Worm (Caenorhabditis elegans): ENCODE data around the gene acl-3.

DNA sequence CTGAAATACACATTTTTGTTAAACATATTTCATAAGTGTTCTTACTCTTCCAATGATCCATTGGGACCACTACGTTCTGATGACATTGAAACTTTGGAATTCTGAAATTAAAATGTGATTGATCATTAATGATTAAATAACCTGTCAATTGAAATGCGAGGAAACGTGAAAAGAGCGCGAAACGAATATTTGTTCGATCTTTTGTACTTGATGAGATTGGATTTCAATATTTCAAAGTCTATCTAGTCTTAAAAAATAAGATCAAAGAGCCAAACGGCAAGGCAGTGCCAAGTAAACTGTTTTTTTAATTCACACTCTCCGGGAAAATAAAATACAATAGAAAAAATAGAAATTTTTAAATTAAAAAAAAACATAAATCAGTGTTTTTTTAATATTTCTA lies 30.1 kb upstream of the acl-3 start, which contains the start of gene ZK792.4:
- TF ChIP-seq jun-1 (tag; optimal IDR thresholded peaks at IDR 0.05) (no peak), zag-1 (tag; optimal IDR thresholded peaks at IDR 0.05) (no peak), pha-4 (tag; optimal IDR thresholded peaks at IDR 0.05) (no peak), nhr-237 (tag; optimal IDR thresholded peaks at IDR 0.05) (no peak), tbx-2 (tag; optimal IDR thresholded peaks at IDR 0.05) (no peak)
